Worm (Caenorhabditis elegans) whole organism, midembryonic: ENCODE results near the gene baf-1.

Experiments used
- T22C8.4 ChIP-seq: fragments of 200-800 bp; sonication (Bioruptor generic); IDR thresholded peaks from 2 replicates; pipeline ENCODE4 v1.3.6; 2022; ENCODE audit warnings: missing genetic modification characterization, missing compliant biosample characterization
- cog-1 ChIP-seq: sonication (generic microtip); optimal IDR thresholded peaks from 2 replicates; lab custom pipeline; 2016; ENCODE audit warnings: missing genetic modification characterization, missing compliant biosample characterization
- flt-1 ChIP-seq: fragments of 200-800 bp; sonication (Bioruptor generic); IDR thresholded peaks from 2 replicates; pipeline ENCODE4 v1.3.6; 2022; ENCODE audit warnings: missing genetic modification characterization, missing compliant biosample characterization
- klf-2 ChIP-seq: fragments of 200-800 bp; sonication (Bioruptor generic); conservative IDR thresholded peaks from 2 replicates; pipeline ENCODE4 v1.3.6; 2022; ENCODE audit warnings: missing genetic modification reagents, missing genetic modification characterization, missing compliant biosample characterization
- med-1 ChIP-seq: sonication (generic microtip); optimal IDR thresholded peaks from 2 replicates; lab custom pipeline; 2017; ENCODE audit warnings: missing genetic modification characterization, mild to moderate bottlenecking, missing compliant biosample characterization, antibody characterized with exemption, missing genetic modification reagents; ENCODE audit not compliant: insufficient read depth
- tab-1 ChIP-seq: fragments of 200-800 bp; sonication (Bioruptor generic); IDR thresholded peaks from 2 replicates; pipeline ENCODE4 v1.3.6; 2022; ENCODE audit warnings: missing genetic modification characterization, missing compliant biosample characterization
- ztf-29 ChIP-seq: fragments of 200-800 bp; sonication (Bioruptor generic); IDR thresholded peaks from 2 replicates; pipeline ENCODE4 v1.3.6; 2022; ENCODE audit warnings: missing genetic modification reagents, missing genetic modification characterization, missing compliant biosample characterization

DNA sequence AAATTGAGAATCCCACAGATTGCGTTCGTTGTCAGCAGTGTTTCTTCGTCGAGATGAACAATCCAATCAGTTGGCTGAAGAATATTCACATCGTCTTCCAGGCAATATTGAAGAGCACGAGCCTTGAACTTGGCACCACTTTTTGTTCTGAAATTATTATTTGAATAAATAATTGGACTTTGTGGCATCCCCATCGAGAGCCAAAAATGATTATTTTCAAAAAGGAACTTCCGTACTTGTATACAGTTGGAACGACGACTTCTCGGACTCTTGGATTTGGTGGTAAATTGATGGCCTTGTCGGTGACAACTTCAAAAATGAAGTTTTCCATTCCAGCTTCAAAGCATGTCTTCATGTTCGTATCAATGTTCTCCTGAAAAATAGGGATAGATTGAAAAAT lies 4.7 kb downstream of the baf-1 start:
- no peak for TF ChIP-seq klf-2 (GFP tag; lab: Robert Waterston, UW)
- no peak for TF ChIP-seq T22C8.4 (GFP tag; lab: Robert Waterston, UW)
- no peak for TF ChIP-seq cog-1 (tag; lab: Kevin White, UChicago)
- TF ChIP-seq ztf-29 (GFP tag; lab: Robert Waterston, UW): no peak
- TF ChIP-seq tab-1 (GFP tag; lab: Robert Waterston, UW): no peak
- TF ChIP-seq med-1: no peak
- no peak for TF ChIP-seq flt-1
